Worm (Caenorhabditis elegans) whole organism, midembryonic: ENCODE measurements around the gene bicd-1.
"Not testable (repeated sequence)": the region's sequence is repeated elsewhere in the genome, so short reads cannot be mapped to it uniquely, and the experiment has no call there.

Experiments
- cog-1 ChIP-seq: sonication (generic microtip); optimal IDR thresholded peaks from 2 replicates; lab custom pipeline; 2016; ENCODE audit warnings: missing genetic modification characterization, missing compliant biosample characterization
- tab-1 ChIP-seq: fragments of 200-800 bp; sonication (Bioruptor generic); IDR thresholded peaks from 2 replicates; pipeline ENCODE4 v1.3.6; 2022; ENCODE audit warnings: missing genetic modification characterization, missing compliant biosample characterization
- ztf-29 ChIP-seq: fragments of 200-800 bp; sonication (Bioruptor generic); IDR thresholded peaks from 2 replicates; pipeline ENCODE4 v1.3.6; 2022; ENCODE audit warnings: missing genetic modification reagents, missing genetic modification characterization, missing compliant biosample characterization

DNA sequence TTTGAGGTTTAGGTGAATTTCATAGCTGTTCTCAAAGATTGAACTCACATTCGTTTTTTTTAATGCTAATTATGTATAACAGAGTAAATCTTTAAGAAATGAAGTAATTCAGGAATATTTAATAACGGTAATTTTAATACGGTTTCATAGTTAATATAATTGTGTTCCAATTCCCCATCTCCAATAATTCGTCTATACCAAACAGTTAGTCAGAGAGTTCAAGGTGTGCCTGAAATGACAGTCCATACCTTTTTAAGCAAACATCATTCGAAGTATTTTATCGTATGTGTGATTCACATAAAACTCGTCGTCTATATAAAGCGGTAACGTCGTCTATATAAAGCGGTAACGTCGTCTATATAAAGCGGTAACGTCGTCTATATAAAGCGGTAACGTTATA is 26.6 kb upstream of the bicd-1 start, which contains the start of gene nspb-5:
- TF ChIP-seq tab-1 (GFP tag; lab: Robert Waterston, UW); ztf-29 (GFP tag; lab: Robert Waterston, UW); cog-1: not testable (repeated sequence)
